Worm (Caenorhabditis elegans) whole organism, late embryonic: Measurements from ENCODE around the gene col-41.

Experiments
- ceh-45 ChIP-seq: fragments of 200-800 bp; sonication (Bioruptor generic); IDR thresholded peaks from 2 replicates; pipeline ENCODE4 v1.3.6; 2022; ENCODE audit warnings: missing genetic modification reagents, missing genetic modification characterization, missing compliant biosample characterization
- hlh-15 ChIP-seq: sonication (generic microtip); optimal IDR thresholded peaks from 2 replicates; lab custom pipeline; 2016; ENCODE audit warnings: missing genetic modification characterization, missing compliant biosample characterization
- lin-11 ChIP-seq: fragments of 200-800 bp; sonication (Bioruptor generic); optimal IDR thresholded peaks from 2 replicates; lab custom pipeline; 2018; ENCODE audit warnings: mild to moderate bottlenecking, missing genetic modification characterization, missing compliant biosample characterization
- nhr-11 ChIP-seq: fragments of 150-350 bp; optimal IDR thresholded peaks from 2 replicates; lab custom pipeline; 2014; ENCODE audit warnings: missing biosample characterization, missing genetic modification characterization
- npax-4 ChIP-seq: sonication (generic microtip); optimal IDR thresholded peaks from 2 replicates; lab custom pipeline; 2016; ENCODE audit warnings: missing genetic modification characterization, missing compliant biosample characterization
- tbx-2 ChIP-seq: sonication (generic microtip); optimal IDR thresholded peaks from 2 replicates; lab custom pipeline; 2016; ENCODE audit warnings: missing genetic modification characterization, missing compliant biosample characterization
- unc-42 ChIP-seq: sonication (generic microtip); optimal IDR thresholded peaks from 2 replicates; lab custom pipeline; 2016; ENCODE audit warnings: missing genotype, missing genetic modification characterization, missing compliant biosample characterization

DNA sequence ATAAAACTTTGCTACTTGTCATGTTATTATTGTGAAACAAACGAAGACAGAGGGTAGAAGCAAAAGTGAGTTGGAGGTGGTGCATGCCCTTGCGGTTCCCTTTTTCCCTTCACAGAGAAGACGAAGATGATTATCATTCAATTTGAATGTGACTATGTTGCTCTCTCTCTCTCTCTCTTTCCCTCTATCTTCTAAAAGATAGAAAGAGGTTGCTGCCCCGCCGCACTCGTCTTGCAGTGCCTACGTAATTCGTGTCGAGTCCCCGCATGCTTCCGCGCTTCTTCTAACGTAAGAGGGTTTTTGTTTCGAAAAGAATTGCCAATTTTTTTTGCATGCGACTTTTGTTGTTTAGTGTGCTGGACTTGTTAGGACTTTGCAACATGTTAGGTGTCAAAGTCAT, 48.1 kb downstream of the col-41 start:
- TF ChIP-seq tbx-2 (tag; lab: Kevin White, UChicago), result no peak
- no peak for TF ChIP-seq lin-11 (tag; lab: Kevin White, UChicago)
- TF ChIP-seq hlh-15 (tag; lab: Kevin White, UChicago), result no peak
- no peak for TF ChIP-seq ceh-45
- TF ChIP-seq unc-42, result peak; percentile 87
- no peak for TF ChIP-seq nhr-11 (tag; lab: Kevin White, UChicago)
- no peak for TF ChIP-seq npax-4 (tag; lab: Kevin White, UChicago)
